Fruit fly (Drosophila melanogaster) whole organism, prepupa: Measurements from ENCODE around the gene CG3517.

Source experiments
- Blimp-1 ChIP-seq: fragments of 200-800 bp; sonication (Bioruptor generic); optimal IDR thresholded peaks from 3 replicates; lab custom pipeline; 2017; ENCODE audit warnings: missing biosample characterization, missing genetic modification characterization, mild to moderate bottlenecking, moderate library complexity, missing genetic modification reagents
- CG10631 ChIP-seq: fragments of 200-800 bp; sonication (Bioruptor generic); optimal IDR thresholded peaks from 2 replicates; lab custom pipeline; 2016; ENCODE audit warnings: missing biosample characterization, missing genetic modification characterization
- CG10669 ChIP-seq: fragments of 200-800 bp; sonication (Bioruptor generic); optimal IDR thresholded peaks from 3 replicates; lab custom pipeline; 2018; ENCODE audit warnings: missing biosample characterization, mild to moderate bottlenecking, missing genetic modification characterization, moderate library complexity
- CG11294 ChIP-seq: fragments of 200-800 bp; sonication (Bioruptor generic); IDR thresholded peaks from 2 replicates; pipeline ENCODE4 v1.3.6; 2022; ENCODE audit warnings: missing biosample characterization, missing genetic modification characterization
- CG11902 ChIP-seq: fragments of 200-800 bp; sonication (Bioruptor generic); optimal IDR thresholded peaks from 3 replicates; lab custom pipeline; 2016; ENCODE audit warnings: missing biosample characterization, missing genetic modification characterization
- CG15336 ChIP-seq: fragments of 200-800 bp; sonication (Bioruptor generic); IDR thresholded peaks from 2 replicates; pipeline ENCODE4 v1.3.6; 2022; ENCODE audit warnings: missing biosample characterization, missing genetic modification characterization
- CG16779 ChIP-seq: fragments of 200-800 bp; sonication (Bioruptor generic); optimal IDR thresholded peaks from 3 replicates; lab custom pipeline; 2017; ENCODE audit warnings: missing biosample characterization, mild to moderate bottlenecking, missing genetic modification characterization
- CG31627 ChIP-seq: fragments of 200-800 bp; sonication (Bioruptor generic); optimal IDR thresholded peaks from 3 replicates; lab custom pipeline; 2016; ENCODE audit warnings: missing biosample characterization, missing genetic modification characterization
- CG32006 ChIP-seq: fragments of 200-800 bp; sonication (Bioruptor generic); optimal IDR thresholded peaks from 3 replicates; lab custom pipeline; 2017; ENCODE audit warnings: missing biosample characterization, mild to moderate bottlenecking, missing genetic modification characterization
- CG4318 ChIP-seq: fragments of 200-800 bp; sonication (Bioruptor generic); optimal IDR thresholded peaks from 3 replicates; lab custom pipeline; 2017; ENCODE audit warnings: missing biosample characterization, mild to moderate bottlenecking, missing genetic modification characterization
- CG6854 ChIP-seq: fragments of 200-800 bp; sonication (Bioruptor generic); optimal IDR thresholded peaks from 2 replicates; lab custom pipeline; 2017; ENCODE audit warnings: missing biosample characterization, mild to moderate bottlenecking, missing genetic modification characterization
- CG9139 ChIP-seq: fragments of 200-800 bp; sonication (Bioruptor generic); optimal IDR thresholded peaks from 3 replicates; lab custom pipeline; 2017; ENCODE audit warnings: missing biosample characterization, mild to moderate bottlenecking, missing genetic modification characterization
- Eip75B ChIP-seq: fragments of 200-800 bp; sonication (Bioruptor generic); optimal IDR thresholded peaks from 3 replicates; lab custom pipeline; 2016; ENCODE audit warnings: missing biosample characterization, missing genetic modification characterization
- Ets96B ChIP-seq: fragments of 200-800 bp; optimal IDR thresholded peaks from 2 replicates; lab custom pipeline; 2019; ENCODE audit warnings: missing biosample characterization, mild to moderate bottlenecking, missing genetic modification characterization, moderate library complexity
- Gug ChIP-seq: fragments of 200-800 bp; sonication (Bioruptor generic); IDR thresholded peaks from 2 replicates; pipeline ENCODE4 v1.3.6; 2022; ENCODE audit warnings: missing biosample characterization, missing genetic modification characterization
- Hr38 ChIP-seq: sonication (Bioruptor generic); optimal IDR thresholded peaks from 2 replicates; lab custom pipeline; 2016; ENCODE audit warnings: missing biosample characterization, missing genetic modification characterization
- Hr39 ChIP-seq: fragments of 200-800 bp; sonication (Bioruptor generic); optimal IDR thresholded peaks from 2 replicates; lab custom pipeline; 2016; ENCODE audit warnings: missing biosample characterization, missing genetic modification characterization
- Hr4 ChIP-seq: fragments of 200-800 bp; sonication (Bioruptor generic); optimal IDR thresholded peaks from 3 replicates; lab custom pipeline; 2016; ENCODE audit warnings: missing biosample characterization, missing genetic modification characterization
- OdsH ChIP-seq: fragments of 200-800 bp; sonication (Bioruptor generic); optimal IDR thresholded peaks from 3 replicates; lab custom pipeline; 2016; ENCODE audit warnings: missing biosample characterization, missing genetic modification characterization
- Sox14 ChIP-seq: fragments of 200-800 bp; sonication (Bioruptor generic); optimal IDR thresholded peaks from 3 replicates; lab custom pipeline; 2016; ENCODE audit warnings: missing biosample characterization, missing genetic modification characterization
- Sox15 ChIP-seq: fragments of 200-800 bp; sonication (Bioruptor generic); optimal IDR thresholded peaks from 3 replicates; lab custom pipeline; 2016; ENCODE audit warnings: missing biosample characterization, missing genetic modification characterization
- achi ChIP-seq: fragments of 200-800 bp; sonication (Bioruptor generic); optimal IDR thresholded peaks from 3 replicates; lab custom pipeline; 2016; ENCODE audit warnings: missing biosample characterization, missing genetic modification characterization
- dsx ChIP-seq: fragments of 200-800 bp; optimal IDR thresholded peaks from 3 replicates; lab custom pipeline; 2019; ENCODE audit warnings: missing biosample characterization, mild to moderate bottlenecking, missing genetic modification characterization, moderate library complexity; ENCODE audit not compliant: poor library complexity, severe bottlenecking
- eg ChIP-seq: fragments of 200-800 bp; sonication (Bioruptor generic); IDR thresholded peaks from 3 replicates; pipeline ENCODE4 v1.3.6; 2022; ENCODE audit warnings: missing biosample characterization, missing genetic modification characterization
- esn ChIP-seq: fragments of 200-800 bp; sonication (Bioruptor generic); optimal IDR thresholded peaks from 2 replicates; lab custom pipeline; 2016; ENCODE audit warnings: missing biosample characterization, mild to moderate bottlenecking, missing genetic modification characterization, moderate library complexity
- fd59A ChIP-seq: fragments of 200-800 bp; sonication (Bioruptor generic); optimal IDR thresholded peaks from 2 replicates; lab custom pipeline; 2017; ENCODE audit warnings: missing biosample characterization, mild to moderate bottlenecking, missing genetic modification characterization, missing genetic modification reagents
- fd85E ChIP-seq: fragments of 200-800 bp; sonication (Bioruptor generic); optimal IDR thresholded peaks from 3 replicates; lab custom pipeline; 2016; ENCODE audit warnings: missing biosample characterization, missing genetic modification characterization
- fkh ChIP-seq: fragments of 200-800 bp; sonication (Bioruptor generic); optimal IDR thresholded peaks from 3 replicates; lab custom pipeline; 2017; ENCODE audit warnings: missing biosample characterization, mild to moderate bottlenecking, missing genetic modification characterization, moderate library complexity
- lz ChIP-seq: fragments of 200-800 bp; sonication (Bioruptor generic); optimal IDR thresholded peaks from 3 replicates; lab custom pipeline; 2016; ENCODE audit warnings: missing biosample characterization, missing genetic modification characterization
- net ChIP-seq: fragments of 200-800 bp; sonication (Bioruptor generic); optimal IDR thresholded peaks from 3 replicates; lab custom pipeline; 2016; ENCODE audit warnings: missing biosample characterization, missing genetic modification characterization
- pdm3 ChIP-seq: fragments of 200-800 bp; sonication (Bioruptor generic); optimal IDR thresholded peaks from 3 replicates; lab custom pipeline; 2016; ENCODE audit warnings: missing biosample characterization, missing genetic modification characterization
- ss ChIP-seq, 2 experiments: fragments of 200-800 bp; sonication (Bioruptor generic); optimal IDR thresholded peaks; 2 replicates in 1 of 2; 3 replicates in 1 of 2; lab custom pipeline; 2017 to 2018; ENCODE audit warnings: mild to moderate bottlenecking in 2 of 2, missing biosample characterization in 2 of 2, missing genetic modification characterization in 2 of 2, moderate library complexity in 1 of 2
- svp ChIP-seq: fragments of 200-800 bp; sonication (Bioruptor generic); peaks from one replicate; lab custom pipeline; 2016; ENCODE audit warnings: missing biosample characterization, missing genetic modification characterization
- topi ChIP-seq: fragments of 200-800 bp; sonication (Bioruptor generic); optimal IDR thresholded peaks from 3 replicates; lab custom pipeline; 2016; ENCODE audit warnings: missing biosample characterization, missing genetic modification characterization
- vri ChIP-seq: fragments of 200-800 bp; sonication (Bioruptor generic); optimal IDR thresholded peaks from 3 replicates; lab custom pipeline; 2016; ENCODE audit warnings: missing biosample characterization, mild to moderate bottlenecking, missing genetic modification characterization

The CG3517 gene

DNA sequence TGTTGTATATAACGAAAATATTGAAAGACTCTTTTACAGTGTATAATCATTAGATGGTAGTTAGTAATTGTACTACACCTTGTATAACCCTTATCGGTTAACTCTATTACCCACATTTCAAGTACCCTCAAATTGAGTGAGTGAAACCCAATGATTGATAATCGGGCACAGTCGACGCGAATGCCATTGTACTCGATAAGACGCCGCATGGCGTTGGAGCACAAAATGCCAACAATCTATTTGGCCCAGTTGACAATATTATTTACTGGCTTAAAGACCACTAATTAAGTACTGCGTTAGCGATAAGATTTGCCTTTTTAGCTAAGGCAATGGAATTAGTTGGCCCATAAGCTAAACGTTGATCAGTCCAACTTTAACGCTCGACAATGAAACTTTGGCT is 37.4 kb downstream of the CG3517 start, which contains the start of gene CG3734:
CG3734 (plus strand) TSS at position 254 of the 400 bp plus-strand sequence.
- peak; percentile 73 for TF ChIP-seq vri (GFP tag; lab: Kevin White, UChicago)
- no peak for TF ChIP-seq fkh (GFP tag; lab: Kevin White, UChicago)

DNA sequence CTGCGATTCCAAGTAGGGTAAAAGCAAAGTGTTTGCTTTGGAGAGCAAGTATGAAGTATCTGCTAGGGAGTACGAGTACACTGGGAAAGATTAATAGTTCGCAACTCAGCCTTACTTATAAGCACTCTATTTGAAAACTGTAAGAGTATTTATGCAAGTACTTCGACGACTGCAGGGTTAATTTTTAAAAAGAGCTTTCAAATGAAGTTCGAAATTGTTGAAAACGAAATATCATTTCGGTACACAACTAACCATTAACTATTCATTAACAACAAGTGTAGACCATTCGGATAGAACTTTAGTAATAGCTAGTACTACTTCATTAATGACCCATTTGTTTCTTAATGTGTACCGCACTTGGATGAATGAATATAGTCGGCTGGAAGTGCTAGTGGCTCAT is 41.7 kb downstream of the CG3517 start:
- no peak for TF ChIP-seq CG11902 (GFP tag; lab: Kevin White, UChicago)
- TF ChIP-seq fd85E (GFP tag; lab: Kevin White, UChicago): no peak
- TF ChIP-seq Ets96B (tag; lab: Kevin White, UChicago): no peak
- no peak for TF ChIP-seq Sox15 (GFP tag; lab: Kevin White, UChicago)
- TF ChIP-seq Hr4 (GFP tag; lab: Kevin White, UChicago): peak; percentile 39
- peak; percentile 15 for TF ChIP-seq Eip75B (GFP tag; lab: Kevin White, UChicago)
- TF ChIP-seq topi (GFP tag; lab: Kevin White, UChicago): no peak
- peak; percentile 9 for TF ChIP-seq achi (GFP tag; lab: Kevin White, UChicago)
- TF ChIP-seq eg (GFP tag; lab: Robert Waterston, UW): no peak
- peak; percentile 26 for TF ChIP-seq OdsH (GFP tag; lab: Kevin White, UChicago)
- no peak for TF ChIP-seq CG16779
- no peak for TF ChIP-seq CG11294 (GFP tag; lab: Robert Waterston, UW)
- TF ChIP-seq CG10631 (GFP tag; lab: Kevin White, UChicago): peak; percentile 41
- no peak for TF ChIP-seq CG6854 (GFP tag; lab: Kevin White, UChicago)
- no peak for TF ChIP-seq Gug (GFP tag; lab: Robert Waterston, UW)
- no peak for TF ChIP-seq Hr38
- TF ChIP-seq fd59A (GFP tag; lab: Kevin White, UChicago): no peak
- TF ChIP-seq Blimp-1: no peak
- TF ChIP-seq CG32006: peak; percentile 57
- TF ChIP-seq, all 60 proteins: peak for 6

DNA sequence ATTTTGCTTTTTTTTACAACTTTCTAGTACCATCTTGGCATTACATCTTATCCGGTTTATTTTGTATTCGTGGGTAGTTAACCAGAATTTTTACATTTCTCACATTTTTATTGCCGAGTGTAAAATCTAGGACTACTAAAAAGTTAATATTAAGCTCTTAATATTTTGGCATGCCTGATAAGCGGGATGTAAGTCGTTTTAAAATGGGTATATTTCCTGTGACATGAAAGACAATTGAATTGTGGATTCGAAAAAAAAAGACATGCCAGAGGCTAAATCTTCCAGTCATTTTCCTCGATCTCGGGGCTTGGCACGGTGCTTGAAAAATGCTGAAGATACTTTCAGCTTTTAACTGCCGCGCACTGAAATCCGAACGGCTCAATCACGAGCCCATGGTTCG is 47.9 kb downstream of the CG3517 start, which contains the start of gene CG31245:
CG31245 (minus strand) TSS at position 101 of the 400 bp plus-strand sequence.
- no peak for TF ChIP-seq esn

DNA sequence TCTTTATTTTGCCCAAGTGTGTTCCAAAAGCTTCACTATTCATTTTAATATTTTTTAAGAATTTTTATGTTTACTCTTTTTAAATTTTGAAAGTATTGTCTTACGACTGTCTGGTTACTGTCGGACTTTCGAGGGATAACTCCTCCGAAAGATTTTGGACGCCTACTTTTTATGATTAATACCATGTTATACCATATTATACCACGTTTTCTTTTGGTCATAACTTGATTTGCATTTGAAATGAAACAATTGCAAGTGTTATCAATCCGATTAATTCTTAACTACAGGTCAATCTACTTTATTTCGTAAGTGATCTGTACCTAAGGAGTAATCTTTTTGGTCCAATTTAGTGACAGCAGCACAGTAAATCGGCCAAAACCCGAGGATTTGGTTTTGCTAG is 49.1 kb downstream of the CG3517 start, which contains the start of gene CG31404:
CG31404 (minus strand) TSS at position 101 of the 400 bp plus-strand sequence.
- no peak for TF ChIP-seq CG15336
- TF ChIP-seq ss (GFP tag; optimal IDR thresholded peaks at IDR 0.05; lab: Kevin White, UChicago): no peak
- no peak for TF ChIP-seq fkh (GFP tag; lab: Kevin White, UChicago)
- TF ChIP-seq lz (GFP tag; lab: Kevin White, UChicago): no peak
- no peak for TF ChIP-seq Eip75B (GFP tag; lab: Kevin White, UChicago)
- TF ChIP-seq CG10631 (GFP tag; lab: Kevin White, UChicago): no peak
- no peak for TF ChIP-seq pdm3
- no peak for TF ChIP-seq fd85E (GFP tag; lab: Kevin White, UChicago)
- TF ChIP-seq Hr38: no peak
- TF ChIP-seq Sox14 (GFP tag; lab: Kevin White, UChicago): no peak
- no peak for TF ChIP-seq CG16779
- no peak for TF ChIP-seq dsx (GFP tag; lab: Kevin White, UChicago)
- TF ChIP-seq net: no peak
- TF ChIP-seq svp (GFP tag; lab: Kevin White, UChicago): no peak
- no peak for TF ChIP-seq eg (GFP tag; lab: Robert Waterston, UW)
- no peak for TF ChIP-seq CG9139 (GFP tag; lab: Kevin White, UChicago)
- TF ChIP-seq Hr39: no peak
- no peak for TF ChIP-seq CG10669
- TF ChIP-seq, all 60 proteins: peak for 0

DNA sequence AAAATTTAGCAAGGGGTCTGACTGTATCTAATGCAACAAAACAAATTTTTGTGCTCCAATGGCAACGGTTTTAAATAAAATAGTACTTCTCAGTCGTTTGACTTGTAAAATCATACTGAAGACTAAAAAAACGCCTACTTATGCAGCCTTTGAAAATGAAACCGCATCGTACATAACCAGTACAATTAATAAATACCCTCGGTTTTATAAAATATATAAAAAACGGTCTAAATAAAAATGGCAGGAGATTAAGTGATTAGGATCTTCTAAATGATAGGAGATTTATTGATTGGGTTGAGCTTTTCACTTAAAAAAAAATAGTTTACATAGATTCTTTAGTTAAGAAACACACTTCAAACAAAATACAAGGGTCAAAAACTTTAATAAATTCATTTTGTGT is 50.3 kb downstream of the CG3517 start, which contains the start of gene CG3581:
CG3581 (minus strand) TSS at position 101 of the 400 bp plus-strand sequence.
- TF ChIP-seq CG4318 (GFP tag; lab: Kevin White, UChicago) (no peak), CG31627 (GFP tag; lab: Kevin White, UChicago) (no peak), fd59A (GFP tag; lab: Kevin White, UChicago) (no peak), CG16779 (no peak)
